Worm (Caenorhabditis elegans): ENCODE results near the gene W04H10.2.

W04H10.2 gene

DNA sequence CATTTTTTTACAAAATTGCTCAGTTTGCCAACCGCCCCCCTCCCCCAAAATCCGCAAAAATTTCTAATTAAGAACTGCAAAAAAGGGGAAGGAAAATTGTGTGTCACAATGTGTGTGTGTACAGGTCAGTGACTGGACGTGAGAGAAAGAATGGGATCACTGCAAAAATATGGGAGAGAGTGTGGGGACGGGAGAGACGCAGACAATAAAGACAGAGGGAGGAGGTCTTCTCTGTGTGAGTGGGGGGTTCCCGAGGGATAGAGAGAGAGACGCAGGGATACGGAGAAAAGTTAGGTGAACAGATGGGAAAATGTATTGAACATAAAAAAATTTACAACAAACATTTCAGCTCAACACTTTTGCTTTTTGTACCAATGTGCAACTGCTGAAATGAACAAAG, 20.6 kb downstream of the W04H10.2 start (continued):
- peak; percentile 49; the same call in 1 of the 2 replicates for TF ChIP-seq nhr-19 (GFP tag; conservative IDR thresholded peaks at IDR 0.05)
- TF ChIP-seq ama-1 (optimal IDR thresholded peaks at IDR 0.05) = no peak
- peak; percentile 79 for TF ChIP-seq snu-23 (GFP tag; optimal IDR thresholded peaks at IDR 0.05)
- TF ChIP-seq hlh-4 (tag; optimal IDR thresholded peaks at IDR 0.05) = no peak
- no peak for TF ChIP-seq skn-1 (tag; optimal IDR thresholded peaks at IDR 0.05)
- peak; percentile 41; the same call in 1 of the 2 replicates for TF ChIP-seq unc-98 (GFP tag; IDR thresholded peaks at IDR 0.05)
- TF ChIP-seq efl-1 (optimal IDR thresholded peaks at IDR 0.05) = peak; percentile 63 to 68
- peak; percentile 31 to 90 for TF ChIP-seq efl-1 (GFP tag; optimal IDR thresholded peaks at IDR 0.05 in 1 of 2)
- peak; percentile 63 for TF ChIP-seq nhr-20 (tag; optimal IDR thresholded peaks at IDR 0.05)
- TF ChIP-seq dsc-1 (tag; optimal IDR thresholded peaks at IDR 0.05) = peak; percentile 56
- TF ChIP-seq elt-3 (tag; optimal IDR thresholded peaks at IDR 0.05) = peak in 2 of 6 experiments; percentile 20 to 51
- TF ChIP-seq tbx-2 (tag; optimal IDR thresholded peaks at IDR 0.05) = peak; percentile 43
- TF ChIP-seq mep-1 (tag; optimal IDR thresholded peaks at IDR 0.05) = peak; percentile 64
- no peak for TF ChIP-seq ces-1 (GFP tag; optimal IDR thresholded peaks at IDR 0.05)
- peak; percentile 15 to 46 (median 44) for TF ChIP-seq dpl-1 (GFP tag; optimal IDR thresholded peaks at IDR 0.05)
- no peak for TF ChIP-seq sup-37 (GFP tag; optimal IDR thresholded peaks at IDR 0.05)
- peak; percentile 59 for TF ChIP-seq nhr-90 (tag; optimal IDR thresholded peaks at IDR 0.05; ENCODE audit: poor library complexity)
- TF ChIP-seq lin-15B (tag; optimal IDR thresholded peaks at IDR 0.05) = no peak

DNA sequence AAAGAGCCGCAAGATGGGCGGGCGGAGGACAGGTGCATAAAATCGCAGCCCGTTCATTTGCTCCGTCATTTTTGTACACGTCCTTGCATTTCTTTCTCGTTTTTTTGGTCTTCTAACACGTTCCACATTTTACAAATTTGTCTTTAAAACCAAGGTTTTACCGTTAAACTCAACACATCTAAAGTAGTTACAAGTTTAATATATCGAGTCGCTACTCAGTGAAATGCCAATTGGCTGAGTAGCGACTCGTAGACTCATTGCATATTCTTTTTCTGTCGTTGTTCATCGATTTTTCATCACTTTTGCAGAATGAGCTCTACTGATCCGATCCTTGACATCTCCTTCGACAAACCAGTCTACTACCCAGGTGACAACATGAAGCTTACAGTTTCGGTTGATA, 21.8 kb downstream of the W04H10.2 start, which contains the start of gene arrd-1:
Gene arrd-1 (plus strand): TSS at position 301 of the 400 bp plus-strand sequence.
- TF ChIP-seq efl-1 (optimal IDR thresholded peaks at IDR 0.05) = no peak
- peak in 1 of 2 experiments; percentile 3 for TF ChIP-seq efl-1 (GFP tag; optimal IDR thresholded peaks at IDR 0.05 in 1 of 2)
- no peak for TF ChIP-seq nhr-12 (tag; optimal IDR thresholded peaks at IDR 0.05)
- TF ChIP-seq nhr-77 (tag; optimal IDR thresholded peaks at IDR 0.05) = no peak

DNA sequence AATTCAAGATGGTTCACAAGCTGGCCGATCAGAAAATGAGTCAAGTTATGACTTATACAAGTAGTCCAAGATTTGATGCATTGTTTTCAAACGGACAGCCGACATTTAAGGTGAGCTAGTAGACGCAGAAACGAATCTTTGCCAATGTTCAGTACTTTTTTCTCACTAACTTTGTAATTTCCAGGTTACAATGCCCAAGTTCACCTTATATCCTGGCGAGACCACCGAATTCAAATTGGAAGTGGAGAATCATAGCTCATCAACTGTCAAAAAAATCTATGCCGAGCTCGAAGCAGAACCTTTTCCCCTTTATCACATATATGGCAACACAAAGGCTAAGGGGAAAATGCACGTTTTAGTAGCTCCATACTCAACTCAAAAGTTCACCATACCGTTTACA, 22.5 kb downstream of the W04H10.2 start:
- no peak for TF ChIP-seq unc-86 (tag; optimal IDR thresholded peaks at IDR 0.05)
- TF ChIP-seq pqm-1 (tag; optimal IDR thresholded peaks at IDR 0.05) = no peak

DNA sequence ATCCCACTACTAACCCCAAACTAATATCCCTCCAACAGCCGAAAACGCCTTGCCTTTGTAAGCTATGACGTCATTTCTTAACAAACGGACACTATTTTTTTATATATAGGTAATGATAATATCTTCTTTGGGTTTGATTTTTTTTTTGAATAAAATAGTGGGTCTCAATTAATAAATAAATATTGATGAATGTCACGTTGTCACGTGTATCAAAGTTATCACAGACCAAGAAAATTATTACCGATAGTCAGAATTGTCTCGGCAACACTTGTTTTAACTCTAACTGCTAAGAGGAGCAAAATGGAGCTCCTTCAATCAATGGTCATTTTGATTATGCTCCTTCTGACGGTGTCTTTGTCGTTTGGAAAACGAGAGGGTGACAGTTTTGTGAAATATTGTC, 28.6 kb downstream of the W04H10.2 start, which contains the start of gene T04B8.1:
Gene T04B8.1 (plus strand): TSS at position 301 of the 400 bp plus-strand sequence.
- TF ChIP-seq sup-37 (GFP tag; optimal IDR thresholded peaks at IDR 0.05) = no peak
- no peak for TF ChIP-seq ceh-88 (GFP tag; IDR thresholded peaks at IDR 0.05)
- TF ChIP-seq ets-5 (GFP tag; IDR thresholded peaks at IDR 0.05) = no peak
- TF ChIP-seq hlh-4 (tag; optimal IDR thresholded peaks at IDR 0.05) = no peak
- TF ChIP-seq tlp-1 (tag; optimal IDR thresholded peaks at IDR 0.05) = no peak
- no peak for TF ChIP-seq hlh-17 (GFP tag; optimal IDR thresholded peaks at IDR 0.05; ENCODE audit: borderline replicate concordance)
- TF ChIP-seq hpl-2 (GFP tag; optimal IDR thresholded peaks at IDR 0.05) = no peak

DNA sequence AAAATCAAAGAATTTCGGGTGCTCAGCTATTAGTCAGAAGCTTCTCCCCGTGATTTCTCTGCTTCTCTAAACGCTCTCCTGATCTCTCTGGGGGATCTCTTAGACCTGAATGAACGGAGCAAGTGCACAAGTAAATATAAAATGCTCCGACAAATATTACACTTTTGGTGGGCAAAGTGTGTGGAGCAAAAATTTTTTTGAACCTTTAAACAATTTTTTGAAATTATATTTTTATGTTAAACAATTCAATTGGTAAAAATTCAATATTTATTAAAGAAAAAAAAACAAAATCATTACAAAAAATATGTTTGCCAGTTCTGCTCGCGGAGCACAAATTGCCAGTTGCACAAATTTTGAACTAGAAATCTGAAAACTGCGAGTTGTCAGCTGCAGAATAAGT, 34.1 kb downstream of the W04H10.2 start, which contains the start of gene K07E8.6:
Gene K07E8.6 (minus strand): TSS at position 101 of the 400 bp plus-strand sequence.
- TF ChIP-seq nhr-20 (tag; optimal IDR thresholded peaks at IDR 0.05) (no peak), unc-62 (GFP tag; optimal IDR thresholded peaks at IDR 0.05) (no peak), hpl-2 (GFP tag; optimal IDR thresholded peaks at IDR 0.05) (no peak), ceh-90 (tag; optimal IDR thresholded peaks at IDR 0.05) (no peak), ztf-4 (tag; optimal IDR thresholded peaks at IDR 0.05) (no peak), nhr-12 (tag; optimal IDR thresholded peaks at IDR 0.05) (no peak), ceh-82 (tag; optimal IDR thresholded peaks at IDR 0.05) (no peak), lin-13 (GFP tag; optimal IDR thresholded peaks at IDR 0.05) (no peak), Y116A8C.19 (tag; optimal IDR thresholded peaks at IDR 0.05; ENCODE audit: borderline replicate concordance) (no peak), elt-2 (tag; optimal IDR thresholded peaks at IDR 0.05) (no peak), sox-4 (tag; optimal IDR thresholded peaks at IDR 0.05) (no peak), fkh-8 (tag; optimal IDR thresholded peaks at IDR 0.05) (no peak), efl-3 (GFP tag; optimal IDR thresholded peaks at IDR 0.05) (no peak), unc-86 (tag; optimal IDR thresholded peaks at IDR 0.05) (no peak), C04F5.9 (tag; optimal IDR thresholded peaks at IDR 0.05) (no peak), fos-1 (tag; optimal IDR thresholded peaks at IDR 0.05) (no peak)

Measured in whole organism, L1 larva.